Fruit fly (Drosophila melanogaster) whole organism, prepupa: Measurements from ENCODE around the gene CG11380.

Experiments
- CG11902 ChIP-seq: fragments of 200-800 bp; sonication (Bioruptor generic); optimal IDR thresholded peaks from 3 replicates; lab custom pipeline; 2016; ENCODE audit warnings: missing biosample characterization, missing genetic modification characterization
- CG6808 ChIP-seq: fragments of 200-800 bp; sonication (Bioruptor generic); optimal IDR thresholded peaks from 3 replicates; lab custom pipeline; 2017; ENCODE audit warnings: missing biosample characterization, missing genetic modification characterization, mild to moderate bottlenecking, moderate library complexity, missing genetic modification reagents
- CG9139 ChIP-seq: fragments of 200-800 bp; sonication (Bioruptor generic); optimal IDR thresholded peaks from 3 replicates; lab custom pipeline; 2017; ENCODE audit warnings: missing biosample characterization, mild to moderate bottlenecking, missing genetic modification characterization
- Eip75B ChIP-seq: fragments of 200-800 bp; sonication (Bioruptor generic); optimal IDR thresholded peaks from 3 replicates; lab custom pipeline; 2016; ENCODE audit warnings: missing biosample characterization, missing genetic modification characterization
- Hr39 ChIP-seq: fragments of 200-800 bp; sonication (Bioruptor generic); optimal IDR thresholded peaks from 2 replicates; lab custom pipeline; 2016; ENCODE audit warnings: missing biosample characterization, missing genetic modification characterization
- Lpt ChIP-seq: fragments of 200-800 bp; sonication (Bioruptor generic); optimal IDR thresholded peaks from 3 replicates; lab custom pipeline; 2016; ENCODE audit warnings: missing biosample characterization, missing genetic modification characterization
- Smox ChIP-seq: fragments of 200-800 bp; sonication (Bioruptor generic); optimal IDR thresholded peaks from 3 replicates; lab custom pipeline; 2016; ENCODE audit warnings: missing biosample characterization, missing genetic modification characterization
- Sox14 ChIP-seq: fragments of 200-800 bp; sonication (Bioruptor generic); optimal IDR thresholded peaks from 3 replicates; lab custom pipeline; 2016; ENCODE audit warnings: missing biosample characterization, missing genetic modification characterization
- eg ChIP-seq: fragments of 200-800 bp; sonication (Bioruptor generic); IDR thresholded peaks from 3 replicates; pipeline ENCODE4 v1.3.6; 2022; ENCODE audit warnings: missing biosample characterization, missing genetic modification characterization
- esn ChIP-seq: fragments of 200-800 bp; sonication (Bioruptor generic); optimal IDR thresholded peaks from 2 replicates; lab custom pipeline; 2016; ENCODE audit warnings: missing biosample characterization, mild to moderate bottlenecking, missing genetic modification characterization, moderate library complexity
- fd85E ChIP-seq: fragments of 200-800 bp; sonication (Bioruptor generic); optimal IDR thresholded peaks from 3 replicates; lab custom pipeline; 2016; ENCODE audit warnings: missing biosample characterization, missing genetic modification characterization
- ss ChIP-seq, 2 experiments: fragments of 200-800 bp; sonication (Bioruptor generic); optimal IDR thresholded peaks; 2 replicates in 1 of 2; 3 replicates in 1 of 2; lab custom pipeline; 2017 to 2018; ENCODE audit warnings: mild to moderate bottlenecking in 2 of 2, missing biosample characterization in 2 of 2, missing genetic modification characterization in 2 of 2, moderate library complexity in 1 of 2

- TF ChIP-seq Sox14 (GFP tag; lab: Kevin White, UChicago) (no peak), esn (GFP tag; lab: Kevin White, UChicago) (no peak), fd85E (GFP tag; lab: Kevin White, UChicago) (no peak), Lpt (no peak), Smox (GFP tag; lab: Kevin White, UChicago) (no peak), ss (GFP tag; optimal IDR thresholded peaks at IDR 0.05; lab: Kevin White, UChicago) (no peak), eg (GFP tag; lab: Robert Waterston, UW) (no peak), CG11902 (GFP tag; lab: Kevin White, UChicago) (no peak), CG6808 (GFP tag; lab: Kevin White, UChicago) (no peak), CG9139 (no peak), Eip75B (GFP tag; lab: Kevin White, UChicago) (no peak), Hr39 (GFP tag; lab: Kevin White, UChicago) (no peak)
Observed at dm6 chrX:1173564-1173963, 17.5 kb upstream of the CG11380 start.
